Worm (Caenorhabditis elegans) whole organism, midembryonic: Measurements from ENCODE around the gene sod-4.

ENCODE experiments used
- T22C8.4 ChIP-seq: fragments of 200-800 bp; sonication (Bioruptor generic); IDR thresholded peaks from 2 replicates; pipeline ENCODE4 v1.3.6; 2022; ENCODE audit warnings: missing genetic modification characterization, missing compliant biosample characterization
- cog-1 ChIP-seq: sonication (generic microtip); optimal IDR thresholded peaks from 2 replicates; lab custom pipeline; 2016; ENCODE audit warnings: missing genetic modification characterization, missing compliant biosample characterization
- flt-1 ChIP-seq: fragments of 200-800 bp; sonication (Bioruptor generic); IDR thresholded peaks from 2 replicates; pipeline ENCODE4 v1.3.6; 2022; ENCODE audit warnings: missing genetic modification characterization, missing compliant biosample characterization
- klf-2 ChIP-seq: fragments of 200-800 bp; sonication (Bioruptor generic); conservative IDR thresholded peaks from 2 replicates; pipeline ENCODE4 v1.3.6; 2022; ENCODE audit warnings: missing genetic modification reagents, missing genetic modification characterization, missing compliant biosample characterization
- med-1 ChIP-seq: sonication (generic microtip); optimal IDR thresholded peaks from 2 replicates; lab custom pipeline; 2017; ENCODE audit warnings: missing genetic modification characterization, mild to moderate bottlenecking, missing compliant biosample characterization, antibody characterized with exemption, missing genetic modification reagents; ENCODE audit not compliant: insufficient read depth
- ref-1 ChIP-seq: fragments of 200-800 bp; sonication (Bioruptor generic); conservative IDR thresholded peaks from 2 replicates; pipeline ENCODE4 v1.3.6; 2022; ENCODE audit warnings: missing genetic modification reagents, missing genetic modification characterization, missing compliant biosample characterization
- tab-1 ChIP-seq: fragments of 200-800 bp; sonication (Bioruptor generic); IDR thresholded peaks from 2 replicates; pipeline ENCODE4 v1.3.6; 2022; ENCODE audit warnings: missing genetic modification characterization, missing compliant biosample characterization
- ztf-23 ChIP-seq: fragments of 200-800 bp; sonication (Bioruptor generic); IDR thresholded peaks from 2 replicates; pipeline ENCODE4 v1.3.6; 2022; ENCODE audit warnings: missing genetic modification reagents, missing genetic modification characterization, missing compliant biosample characterization
- ztf-29 ChIP-seq: fragments of 200-800 bp; sonication (Bioruptor generic); IDR thresholded peaks from 2 replicates; pipeline ENCODE4 v1.3.6; 2022; ENCODE audit warnings: missing genetic modification reagents, missing genetic modification characterization, missing compliant biosample characterization

The sod-4 gene

DNA sequence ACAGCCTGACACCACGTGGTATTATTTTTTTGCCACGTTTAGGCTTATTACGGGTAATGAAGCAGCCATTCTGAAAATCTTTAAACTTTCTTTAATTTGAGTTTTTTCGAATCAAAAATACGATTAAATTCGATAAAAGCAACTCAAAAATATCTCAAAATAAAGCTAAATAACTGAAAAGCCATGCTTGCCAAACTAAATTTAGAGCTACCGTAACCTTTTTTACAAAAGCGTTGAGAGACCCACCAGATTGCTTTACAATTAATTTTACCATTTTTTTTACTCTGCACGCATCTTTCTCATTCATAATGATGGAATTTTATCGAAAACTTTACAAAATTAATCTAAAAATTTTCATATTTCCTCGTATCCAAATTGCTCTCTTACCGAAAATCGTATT lies 12.1 kb downstream of the sod-4 start:
- TF ChIP-seq klf-2 (GFP tag; lab: Robert Waterston, UW) (no peak), med-1 (GFP tag; lab: Kevin White, UChicago) (no peak), ztf-29 (GFP tag; lab: Robert Waterston, UW) (no peak)

- TF ChIP-seq ztf-23 (GFP tag; lab: Robert Waterston, UW) (no peak), T22C8.4 (GFP tag; lab: Robert Waterston, UW) (no peak)
These were observed 12.7 kb downstream of the sod-4 start for ce11 chrIII:9487454-9487853.

DNA sequence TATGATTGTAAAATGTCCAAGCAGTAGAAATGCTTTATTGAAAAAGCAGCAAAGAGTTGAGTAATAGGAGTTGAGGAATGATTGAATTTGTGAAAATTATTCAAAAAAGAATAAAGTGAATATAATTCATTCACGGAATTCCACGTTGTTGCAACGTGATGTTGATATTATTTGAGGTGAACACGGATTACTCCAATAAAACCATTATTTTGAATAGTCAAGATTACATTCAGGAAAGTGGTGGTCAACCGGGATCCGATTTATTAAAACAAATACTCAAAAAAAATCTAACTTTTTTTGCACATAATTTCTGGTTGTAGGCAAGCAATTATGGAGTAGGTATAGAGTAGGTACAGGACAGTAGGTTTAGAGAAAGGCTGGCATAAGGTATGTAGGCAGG lies 14.8 kb downstream of the sod-4 start, which contains the start of gene bre-3:
TSS of gene bre-3 (minus strand) at position 101 of the 400 bp plus-strand sequence.
- TF ChIP-seq ztf-29 (GFP tag; lab: Robert Waterston, UW) (no peak), ztf-23 (GFP tag; lab: Robert Waterston, UW) (no peak), T22C8.4 (GFP tag; lab: Robert Waterston, UW) (no peak), med-1 (GFP tag; lab: Kevin White, UChicago) (no peak), cog-1 (tag; lab: Kevin White, UChicago) (no peak), ref-1 (no peak), flt-1 (GFP tag; lab: Robert Waterston, UW) (no peak), klf-2 (GFP tag; lab: Robert Waterston, UW) (no peak), tab-1 (GFP tag; lab: Robert Waterston, UW) (no peak)

ce11 chrIII:9483716-9484115 lies 16.5 kb downstream of the sod-4 start:
- TF ChIP-seq T22C8.4 (GFP tag; lab: Robert Waterston, UW) (no peak), flt-1 (GFP tag; lab: Robert Waterston, UW) (no peak), ztf-29 (GFP tag; lab: Robert Waterston, UW) (no peak)

DNA sequence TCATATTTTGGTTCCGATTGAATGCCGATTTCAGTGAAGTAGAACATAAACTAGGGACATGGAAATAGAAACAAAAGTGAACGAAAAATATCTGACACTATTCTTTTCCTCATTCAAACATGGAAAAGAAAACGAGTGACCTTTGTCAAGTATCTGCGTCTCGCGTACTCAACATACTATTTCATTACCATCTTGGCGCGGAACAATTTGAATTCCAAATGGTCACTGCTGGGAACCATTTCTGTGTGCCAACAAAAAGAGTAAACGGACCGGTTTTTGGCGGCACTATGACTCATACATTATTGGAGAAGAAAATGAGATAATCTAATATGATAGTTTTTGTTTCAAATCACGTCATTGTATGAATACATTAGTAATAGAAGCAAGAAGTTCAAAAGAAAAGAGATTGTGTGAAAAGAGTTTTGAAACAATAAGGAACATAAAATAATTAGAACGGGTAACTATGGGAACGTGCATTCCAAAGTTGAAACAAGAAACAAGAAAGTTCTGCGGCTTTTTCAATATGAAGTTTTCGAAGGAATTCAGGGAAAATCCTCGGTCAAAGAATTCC lies 17.7 kb downstream of the sod-4 start:
- TF ChIP-seq ztf-29 (GFP tag; lab: Robert Waterston, UW) = no peak

DNA sequence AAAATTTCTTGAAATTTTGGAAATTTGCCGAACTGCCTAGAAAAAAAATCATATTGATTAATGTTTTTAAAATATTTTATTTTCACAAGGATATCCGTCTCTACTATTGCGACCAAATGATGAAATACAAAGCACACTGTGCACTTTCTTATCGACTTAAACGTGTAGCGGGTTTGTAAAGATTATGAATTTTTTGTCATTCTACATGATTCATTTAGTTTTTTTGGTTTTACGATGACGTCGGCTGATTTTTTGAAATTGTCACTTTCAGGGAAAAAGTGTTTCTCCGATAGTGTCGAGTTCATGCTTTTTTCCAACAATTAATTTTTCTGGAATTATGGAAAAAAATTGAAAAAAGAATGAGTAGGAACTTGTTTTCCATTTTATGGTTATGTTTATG lies 23.6 kb downstream of the sod-4 start:
- no peak for TF ChIP-seq ref-1
- no peak for TF ChIP-seq ztf-23 (GFP tag; lab: Robert Waterston, UW)
- no peak for TF ChIP-seq flt-1 (GFP tag; lab: Robert Waterston, UW)
- no peak for TF ChIP-seq tab-1 (GFP tag; lab: Robert Waterston, UW)
- TF ChIP-seq cog-1 (tag; lab: Kevin White, UChicago) = no peak
- no peak for TF ChIP-seq ztf-29 (GFP tag; lab: Robert Waterston, UW)
- no peak for TF ChIP-seq klf-2 (GFP tag; lab: Robert Waterston, UW)
- no peak for TF ChIP-seq med-1 (GFP tag; lab: Kevin White, UChicago)
- no peak for TF ChIP-seq T22C8.4 (GFP tag; lab: Robert Waterston, UW)

ce11 chrIII:9474501-9474900 lies 25.7 kb downstream of the sod-4 start:
- TF ChIP-seq tab-1 (GFP tag; lab: Robert Waterston, UW) = no peak
- TF ChIP-seq med-1 (GFP tag; lab: Kevin White, UChicago) = no peak
- no peak for TF ChIP-seq ztf-29 (GFP tag; lab: Robert Waterston, UW)
- TF ChIP-seq T22C8.4 (GFP tag; lab: Robert Waterston, UW) = no peak
- TF ChIP-seq cog-1 (tag; lab: Kevin White, UChicago) = no peak
- no peak for TF ChIP-seq flt-1 (GFP tag; lab: Robert Waterston, UW)
- TF ChIP-seq klf-2 (GFP tag; lab: Robert Waterston, UW) = no peak
- no peak for TF ChIP-seq ztf-23 (GFP tag; lab: Robert Waterston, UW)

- TF ChIP-seq ztf-23 (GFP tag; lab: Robert Waterston, UW) (no peak), med-1 (GFP tag; lab: Kevin White, UChicago) (no peak), tab-1 (GFP tag; lab: Robert Waterston, UW) (no peak), T22C8.4 (GFP tag; lab: Robert Waterston, UW) (no peak), klf-2 (GFP tag; lab: Robert Waterston, UW) (no peak), flt-1 (GFP tag; lab: Robert Waterston, UW) (no peak), ref-1 (no peak), ztf-29 (GFP tag; lab: Robert Waterston, UW) (no peak), cog-1 (tag; lab: Kevin White, UChicago) (no peak)
These were observed 27.7 kb downstream of the sod-4 start for ce11 chrIII:9472464-9472863.

DNA sequence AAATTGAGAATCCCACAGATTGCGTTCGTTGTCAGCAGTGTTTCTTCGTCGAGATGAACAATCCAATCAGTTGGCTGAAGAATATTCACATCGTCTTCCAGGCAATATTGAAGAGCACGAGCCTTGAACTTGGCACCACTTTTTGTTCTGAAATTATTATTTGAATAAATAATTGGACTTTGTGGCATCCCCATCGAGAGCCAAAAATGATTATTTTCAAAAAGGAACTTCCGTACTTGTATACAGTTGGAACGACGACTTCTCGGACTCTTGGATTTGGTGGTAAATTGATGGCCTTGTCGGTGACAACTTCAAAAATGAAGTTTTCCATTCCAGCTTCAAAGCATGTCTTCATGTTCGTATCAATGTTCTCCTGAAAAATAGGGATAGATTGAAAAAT lies 28.2 kb downstream of the sod-4 start:
- no peak for TF ChIP-seq ref-1
- TF ChIP-seq tab-1 (GFP tag; lab: Robert Waterston, UW) = no peak
- no peak for TF ChIP-seq ztf-29 (GFP tag; lab: Robert Waterston, UW)
- no peak for TF ChIP-seq ztf-23 (GFP tag; lab: Robert Waterston, UW)
- TF ChIP-seq klf-2 (GFP tag; lab: Robert Waterston, UW) = no peak
- TF ChIP-seq med-1 (GFP tag; lab: Kevin White, UChicago) = no peak
- no peak for TF ChIP-seq flt-1 (GFP tag; lab: Robert Waterston, UW)
- TF ChIP-seq cog-1 (tag; lab: Kevin White, UChicago) = no peak

- TF ChIP-seq flt-1 (GFP tag; lab: Robert Waterston, UW) (no peak), klf-2 (GFP tag; lab: Robert Waterston, UW) (no peak), ref-1 (no peak), cog-1 (tag; lab: Kevin White, UChicago) (no peak), T22C8.4 (GFP tag; lab: Robert Waterston, UW) (no peak), tab-1 (GFP tag; lab: Robert Waterston, UW) (no peak), ztf-29 (GFP tag; lab: Robert Waterston, UW) (no peak), med-1 (GFP tag; lab: Kevin White, UChicago) (no peak), ztf-23 (GFP tag; lab: Robert Waterston, UW) (no peak)
These were observed 32.3 kb downstream of the sod-4 start, which contains the start of gene tag-342 for ce11 chrIII:9467857-9468256. Gene tag-342 (plus strand): TSS chrIII:9468157.
